Worm (Caenorhabditis elegans) whole organism, L1 larva: Measurements from ENCODE around the gene nep-12.

Experiments
- C04F5.9 ChIP-seq: sonication (generic microtip); optimal IDR thresholded peaks from 2 replicates; lab custom pipeline; 2016; ENCODE audit warnings: missing genetic modification characterization, missing compliant biosample characterization
- C16A3.4 ChIP-seq: fragments of 150-350 bp; optimal IDR thresholded peaks from 2 replicates; lab custom pipeline; 2014; ENCODE audit warnings: missing biosample characterization, missing genetic modification characterization
- F16B12.6 ChIP-seq: fragments of 150-350 bp; optimal IDR thresholded peaks from 2 replicates; lab custom pipeline; 2014; ENCODE audit warnings: missing biosample characterization, missing genetic modification characterization
- aha-1 ChIP-seq: fragments of 150-350 bp; optimal IDR thresholded peaks from 2 replicates; lab custom pipeline; 2014; ENCODE audit warnings: missing biosample characterization, missing genetic modification characterization
- blmp-1 ChIP-seq: fragments of 150-350 bp; optimal IDR thresholded peaks from 2 replicates; lab custom pipeline; 2014; ENCODE audit warnings: missing biosample characterization, missing genetic modification characterization
- ceh-8 ChIP-seq: fragments of 200-800 bp; sonication (Bioruptor generic); optimal IDR thresholded peaks from 2 replicates; lab custom pipeline; 2018; ENCODE audit warnings: mild to moderate bottlenecking, missing genetic modification characterization, moderate library complexity, missing compliant biosample characterization
- ceh-82 ChIP-seq, 3 experiments: fragments of 150-350 bp in 1 of 3; sonication (generic microtip) in 2 of 3; optimal IDR thresholded peaks; 2 replicates each; lab custom pipeline; 2014 to 2017; ENCODE audit warnings: missing biosample characterization in 3 of 3, missing genetic modification characterization in 3 of 3
- ceh-90 ChIP-seq: sonication (generic microtip); optimal IDR thresholded peaks from 2 replicates; lab custom pipeline; 2016; ENCODE audit warnings: missing genetic modification characterization, missing compliant biosample characterization
- ces-1 ChIP-seq: fragments of 150-350 bp; optimal IDR thresholded peaks from 2 replicates; lab custom pipeline; 2014; ENCODE audit warnings: missing biosample characterization, missing genetic modification reagents, missing genetic modification characterization
- dpl-1 ChIP-seq, 3 experiments: fragments of 150-350 bp in 2 of 3; sonication (generic microtip) in 1 of 3; optimal IDR thresholded peaks; 2 replicates each; lab custom pipeline; 2014 to 2017; ENCODE audit warnings: missing biosample characterization in 3 of 3, missing genetic modification characterization in 3 of 3, missing genetic modification reagents in 3 of 3
- dsc-1 ChIP-seq: sonication (generic microtip); optimal IDR thresholded peaks from 2 replicates; lab custom pipeline; 2016; ENCODE audit warnings: mild to moderate bottlenecking, missing genetic modification characterization, missing compliant biosample characterization
- efl-1 ChIP-seq, 4 experiments: fragments of 150-350 bp; optimal IDR thresholded peaks in 3 of 4; peaks in 1 of 4; 1 replicate in 1 of 4; 2 replicates in 3 of 4; lab custom pipeline; 2014; ENCODE audit warnings: missing biosample characterization in 2 of 4, missing genetic modification characterization in 2 of 4, missing genetic modification reagents in 2 of 4
- elt-2 ChIP-seq: sonication (generic microtip); optimal IDR thresholded peaks from 2 replicates; lab custom pipeline; 2016; ENCODE audit warnings: missing genetic modification characterization, mild to moderate bottlenecking, inconsistent platforms, missing compliant biosample characterization, missing genetic modification reagents
- elt-3 ChIP-seq, 6 experiments: fragments of 150-350 bp in 1 of 6; sonication (generic microtip); optimal IDR thresholded peaks; 2 replicates each; lab custom pipeline; 2017 to 2018; ENCODE audit warnings: missing biosample characterization in 6 of 6, missing genetic modification characterization in 6 of 6, inconsistent platforms in 1 of 6
- fkh-10 ChIP-seq: sonication (generic microtip); optimal IDR thresholded peaks from 2 replicates; lab custom pipeline; 2017; ENCODE audit warnings: missing biosample characterization, missing genetic modification reagents, missing genetic modification characterization
- fkh-4 ChIP-seq: sonication (generic microtip); optimal IDR thresholded peaks from 2 replicates; lab custom pipeline; 2016; ENCODE audit warnings: missing compliant biosample characterization, missing genetic modification characterization, borderline replicate concordance
- hlh-17 ChIP-seq: fragments of 200-800 bp; sonication (Bioruptor generic); optimal IDR thresholded peaks from 2 replicates; lab custom pipeline; 2018; ENCODE audit warnings: missing genetic modification characterization, mild to moderate bottlenecking, missing compliant biosample characterization, moderate library complexity, borderline replicate concordance
- hpl-2 ChIP-seq: fragments of 150-350 bp; optimal IDR thresholded peaks from 2 replicates; lab custom pipeline; 2014; ENCODE audit warnings: missing biosample characterization, missing genetic modification reagents, missing genetic modification characterization
- lin-13 ChIP-seq: fragments of 150-350 bp; optimal IDR thresholded peaks from 2 replicates; lab custom pipeline; 2014; ENCODE audit warnings: missing biosample characterization, missing genetic modification reagents, missing genetic modification characterization
- lin-14 ChIP-seq: fragments of 200-800 bp; sonication (Bioruptor generic); optimal IDR thresholded peaks from 2 replicates; lab custom pipeline; 2018; ENCODE audit warnings: mild to moderate bottlenecking, missing genetic modification characterization, moderate library complexity, missing compliant biosample characterization
- lin-35 ChIP-seq, 2 experiments: fragments of 150-350 bp; optimal IDR thresholded peaks; 2 replicates each; lab custom pipeline; 2014; ENCODE audit warnings: missing biosample characterization in 2 of 2, missing genetic modification characterization in 2 of 2, missing genetic modification reagents in 2 of 2
- mab-9 ChIP-seq: fragments of 200-800 bp; sonication (Bioruptor generic); IDR thresholded peaks from 2 replicates; pipeline ENCODE4 v1.3.6; 2022; ENCODE audit warnings: missing genetic modification reagents, missing genetic modification characterization, missing compliant biosample characterization
- mdl-1 ChIP-seq, 2 experiments: fragments of 150-350 bp; optimal IDR thresholded peaks; 2 replicates each; lab custom pipeline; 2014 to 2017; ENCODE audit warnings: missing biosample characterization in 2 of 2, missing genetic modification characterization in 2 of 2, inconsistent platforms in 1 of 2
- mef-2 ChIP-seq: fragments of 150-350 bp; optimal IDR thresholded peaks from 2 replicates; lab custom pipeline; 2014; ENCODE audit warnings: missing biosample characterization, missing genetic modification characterization
- mep-1 ChIP-seq: fragments of 150-350 bp; optimal IDR thresholded peaks from 2 replicates; lab custom pipeline; 2014; ENCODE audit warnings: missing biosample characterization, missing genetic modification characterization
- nhr-12 ChIP-seq: sonication (generic microtip); optimal IDR thresholded peaks from 2 replicates; lab custom pipeline; 2017; ENCODE audit warnings: missing biosample characterization, missing genetic modification characterization
- nhr-28 ChIP-seq: fragments of 150-350 bp; optimal IDR thresholded peaks from 2 replicates; lab custom pipeline; 2014; ENCODE audit warnings: missing biosample characterization, missing genetic modification characterization
- nhr-90 ChIP-seq: sonication (generic microtip); optimal IDR thresholded peaks from 2 replicates; lab custom pipeline; 2016; ENCODE audit warnings: mild to moderate bottlenecking, missing genetic modification characterization, missing compliant biosample characterization; ENCODE audit not compliant: poor library complexity
- pag-3 ChIP-seq: sonication (generic microtip); optimal IDR thresholded peaks from 2 replicates; lab custom pipeline; 2017; ENCODE audit warnings: missing genetic modification characterization, mild to moderate bottlenecking, missing compliant biosample characterization, antibody characterized with exemption, borderline replicate concordance; ENCODE audit not compliant: insufficient read depth
- pax-3 ChIP-seq: fragments of 200-800 bp; sonication (Bioruptor generic); optimal IDR thresholded peaks from 2 replicates; lab custom pipeline; 2018; ENCODE audit warnings: mild to moderate bottlenecking, missing genetic modification characterization, moderate library complexity, missing compliant biosample characterization
- pqm-1 ChIP-seq: sonication (generic microtip); optimal IDR thresholded peaks from 3 replicates; lab custom pipeline; 2017; ENCODE audit warnings: missing biosample characterization, missing genetic modification characterization
- skn-1 ChIP-seq: fragments of 150-350 bp; optimal IDR thresholded peaks from 2 replicates; lab custom pipeline; 2014; ENCODE audit warnings: missing biosample characterization, missing genetic modification characterization
- snpc-4 ChIP-seq: fragments of 150-350 bp; optimal IDR thresholded peaks from 2 replicates; lab custom pipeline; 2014; ENCODE audit warnings: missing biosample characterization, missing genetic modification characterization
- snu-23 ChIP-seq: sonication (generic microtip); optimal IDR thresholded peaks from 2 replicates; lab custom pipeline; 2016; ENCODE audit warnings: missing genetic modification characterization, missing compliant biosample characterization
- sox-4 ChIP-seq: sonication (generic microtip); optimal IDR thresholded peaks from 2 replicates; lab custom pipeline; 2016; ENCODE audit warnings: missing genetic modification characterization, missing compliant biosample characterization
- sptf-1 ChIP-seq: fragments of 150-350 bp; optimal IDR thresholded peaks from 2 replicates; lab custom pipeline; 2014; ENCODE audit warnings: missing biosample characterization, missing genetic modification characterization
- sup-37 ChIP-seq: fragments of 200-800 bp; sonication (Bioruptor generic); optimal IDR thresholded peaks from 2 replicates; lab custom pipeline; 2018; ENCODE audit warnings: mild to moderate bottlenecking, missing genetic modification characterization, missing compliant biosample characterization
- swsn-7 ChIP-seq: sonication (generic microtip); optimal IDR thresholded peaks from 2 replicates; lab custom pipeline; 2016; ENCODE audit warnings: missing genetic modification characterization, missing compliant biosample characterization
- unc-30 ChIP-seq: sonication (generic microtip); optimal IDR thresholded peaks from 2 replicates; lab custom pipeline; 2017; ENCODE audit warnings: missing biosample characterization, missing genetic modification characterization
- unc-62 ChIP-seq: fragments of 150-350 bp; optimal IDR thresholded peaks from 2 replicates; lab custom pipeline; 2014; ENCODE audit warnings: missing biosample characterization, missing genetic modification reagents, missing genetic modification characterization
- unc-86 ChIP-seq: sonication (generic microtip); optimal IDR thresholded peaks from 2 replicates; lab custom pipeline; 2016; ENCODE audit warnings: missing genetic modification characterization, missing compliant biosample characterization
- vab-15 ChIP-seq: sonication (generic microtip); optimal IDR thresholded peaks from 2 replicates; lab custom pipeline; 2017; ENCODE audit warnings: missing genotype, mild to moderate bottlenecking, missing genetic modification characterization, missing compliant biosample characterization
- zip-4 ChIP-seq: fragments of 200-800 bp; sonication (Bioruptor generic); optimal IDR thresholded peaks from 2 replicates; lab custom pipeline; 2018; ENCODE audit warnings: mild to moderate bottlenecking, missing genetic modification characterization, moderate library complexity, missing compliant biosample characterization
- ztf-4 ChIP-seq: fragments of 150-350 bp; optimal IDR thresholded peaks from 2 replicates; lab custom pipeline; 2014; ENCODE audit warnings: missing biosample characterization, missing genetic modification characterization

Gene nep-12

DNA sequence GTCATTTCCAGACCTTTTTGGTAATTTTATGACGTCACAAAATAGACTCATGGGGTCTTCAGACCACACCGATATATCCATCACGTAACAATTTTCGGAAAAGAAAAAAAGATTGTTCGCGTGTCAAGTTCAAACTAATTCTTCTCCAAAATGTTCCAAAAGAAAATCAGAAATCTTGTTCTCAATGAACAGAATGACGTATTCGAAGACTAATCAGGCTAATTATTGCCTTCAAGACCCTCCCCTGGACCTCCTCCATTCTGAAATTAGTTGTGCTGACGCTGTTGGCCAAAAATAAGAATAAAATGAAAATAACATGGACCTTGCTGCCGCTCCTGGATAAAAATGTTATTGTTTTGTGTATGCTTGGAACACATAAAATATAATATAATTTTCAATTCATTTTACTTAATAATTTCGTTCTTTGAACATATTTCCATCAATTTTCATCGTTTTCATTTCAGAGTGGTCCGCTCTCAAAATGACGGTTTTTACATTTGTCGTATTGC lies 5.6 kb upstream of the nep-12 start, which contains the start of gene F26G1.15:
F26G1.15 (plus strand) TSS at position 459 of the 509 bp plus-strand sequence.
- TF ChIP-seq skn-1 (tag; lab: Kevin White, UChicago) (no peak), ces-1 (GFP tag; lab: Kevin White, UChicago) (no peak), nhr-90 (tag; lab: Kevin White, UChicago) (no peak), efl-1 (optimal IDR thresholded peaks at IDR 0.05; lab: Kevin White, UChicago) (no peak), efl-1 (GFP tag; optimal IDR thresholded peaks at IDR 0.05 in 1 of 2; lab: Kevin White, UChicago) (peak in 1 of 2 experiments; percentile 53), C16A3.4 (tag; lab: Kevin White, UChicago) (no peak)

DNA sequence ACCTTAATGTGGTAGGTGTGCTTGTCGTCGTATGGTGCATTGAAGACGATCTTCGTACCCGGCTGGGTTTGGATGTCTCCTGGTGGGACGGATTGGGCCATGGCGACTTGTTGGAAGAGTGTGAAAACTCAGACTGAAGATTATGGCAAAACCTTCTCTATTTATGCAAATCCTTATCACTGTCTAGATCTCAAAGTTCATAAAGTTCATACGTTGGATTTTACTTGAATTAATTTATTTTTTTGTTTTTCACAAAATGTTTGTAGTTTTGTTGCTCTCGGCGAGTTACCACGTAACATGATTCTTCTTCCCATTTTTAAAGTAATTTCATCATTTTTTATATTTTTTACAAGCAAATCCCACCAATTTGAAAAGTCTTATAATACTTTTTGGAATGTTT lies 1.8 kb upstream of the nep-12 start, which contains the start of gene msp-3:
msp-3 (minus strand) TSS at position 101 of the 400 bp plus-strand sequence.
- no peak for TF ChIP-seq mef-2 (tag; lab: Kevin White, UChicago)
- no peak for TF ChIP-seq mdl-1 (tag; optimal IDR thresholded peaks at IDR 0.05; lab: Kevin White, UChicago)
- no peak for TF ChIP-seq mep-1 (tag; lab: Kevin White, UChicago)
- no peak for TF ChIP-seq snpc-4 (tag; lab: Kevin White, UChicago)
- TF ChIP-seq snu-23 (GFP tag; lab: Kevin White, UChicago): no peak
- no peak for TF ChIP-seq ceh-8 (GFP tag; lab: Kevin White, UChicago)
- no peak for TF ChIP-seq vab-15 (tag; lab: Kevin White, UChicago)
- no peak for TF ChIP-seq zip-4 (GFP tag; lab: Kevin White, UChicago)

DNA sequence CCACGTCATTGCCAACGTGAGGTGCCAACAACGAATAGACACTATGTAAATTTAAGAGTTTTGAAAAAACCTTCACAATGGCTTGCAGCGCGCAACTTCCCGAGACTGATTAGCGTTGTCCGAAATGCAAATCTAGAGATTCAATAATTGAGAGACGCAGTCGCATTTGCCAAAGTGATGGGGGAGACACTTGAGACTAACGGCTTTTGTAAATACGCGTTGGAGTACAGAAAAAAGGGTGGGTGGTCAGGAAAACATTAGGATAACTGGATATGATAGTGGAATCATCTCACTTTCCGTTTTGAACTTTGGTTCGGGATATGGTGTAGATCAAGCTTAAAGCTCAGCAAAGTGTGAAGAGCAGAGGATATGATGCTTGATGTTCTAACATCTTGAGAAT lies 4.6 kb downstream of the nep-12 start:
- TF ChIP-seq unc-30 (tag; lab: Kevin White, UChicago) (no peak), dpl-1 (GFP tag; optimal IDR thresholded peaks at IDR 0.05; lab: Kevin White, UChicago) (no peak), nhr-28 (tag; lab: Kevin White, UChicago) (no peak), ztf-4 (tag; lab: Kevin White, UChicago) (no peak), efl-1 (optimal IDR thresholded peaks at IDR 0.05; lab: Kevin White, UChicago) (no peak), efl-1 (GFP tag; optimal IDR thresholded peaks at IDR 0.05 in 1 of 2; lab: Kevin White, UChicago) (peak in 1 of 2 experiments; percentile 66), pqm-1 (no peak), fkh-4 (tag; lab: Kevin White, UChicago) (no peak)

DNA sequence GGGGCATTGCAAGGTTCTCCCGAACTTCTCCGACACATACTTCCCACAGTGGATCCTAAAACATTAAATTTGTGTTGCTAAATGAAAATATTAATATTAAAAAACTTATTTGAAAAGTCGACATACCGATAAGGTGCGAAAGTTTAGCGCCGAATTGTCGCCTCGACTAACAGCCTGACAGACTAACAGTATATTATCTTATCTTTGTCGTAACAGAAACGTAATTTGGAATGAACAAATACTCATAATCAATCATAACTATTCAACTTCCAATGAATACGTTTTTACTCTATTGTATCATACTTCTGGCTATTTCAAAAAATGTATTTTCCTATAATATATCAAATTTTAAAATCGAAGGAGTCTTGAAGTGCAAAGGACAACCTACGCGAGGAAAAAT lies 7.4 kb downstream of the nep-12 start, which contains the start of gene F26G1.11:
F26G1.11 (plus strand) TSS at position 205 of the 400 bp plus-strand sequence.
- TF ChIP-seq pqm-1: no peak
- TF ChIP-seq elt-3 (tag; optimal IDR thresholded peaks at IDR 0.05; lab: Kevin White, UChicago): peak in 1 of 6 experiments; percentile 34
- TF ChIP-seq vab-15 (tag; lab: Kevin White, UChicago): no peak
- peak; percentile 7 for TF ChIP-seq lin-14
- TF ChIP-seq hpl-2 (GFP tag; lab: Kevin White, UChicago): no peak
- no peak for TF ChIP-seq mab-9 (GFP tag; lab: Robert Waterston, UW)
- no peak for TF ChIP-seq unc-30 (tag; lab: Kevin White, UChicago)
- peak; percentile 31 for TF ChIP-seq blmp-1 (tag; lab: Kevin White, UChicago)
- TF ChIP-seq unc-62 (GFP tag; lab: Kevin White, UChicago): no peak
- TF ChIP-seq elt-2 (tag; lab: Kevin White, UChicago): peak; percentile 94
- TF ChIP-seq unc-86 (tag; lab: Kevin White, UChicago): no peak

DNA sequence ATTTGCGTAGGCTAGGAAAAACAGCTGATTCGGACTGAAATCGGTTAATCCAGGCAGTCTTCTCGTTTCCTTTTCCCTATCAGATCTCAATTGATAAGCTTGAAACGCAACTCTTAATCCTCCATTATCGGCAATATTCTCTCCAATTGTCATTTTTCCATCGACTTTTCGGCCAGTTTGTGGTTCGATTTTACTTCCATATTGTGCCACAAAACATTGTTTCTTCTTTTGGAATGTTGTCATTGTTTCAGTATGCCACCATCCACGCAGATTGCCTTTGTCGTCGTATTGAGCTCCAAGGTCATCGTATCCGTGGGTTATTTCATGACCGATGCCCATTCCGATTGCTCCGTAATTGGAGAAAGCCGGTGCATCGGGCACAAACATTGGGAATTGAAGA lies 8.5 kb downstream of the nep-12 start:
- TF ChIP-seq sup-37 (GFP tag; lab: Kevin White, UChicago) (no peak), sox-4 (tag; lab: Kevin White, UChicago) (no peak), hlh-17 (GFP tag; lab: Kevin White, UChicago) (no peak), nhr-12 (tag; lab: Kevin White, UChicago) (no peak), dsc-1 (tag; lab: Kevin White, UChicago) (no peak), F16B12.6 (tag; lab: Kevin White, UChicago) (no peak), sptf-1 (tag; lab: Kevin White, UChicago) (no peak), ceh-82 (tag; optimal IDR thresholded peaks at IDR 0.05; lab: Kevin White, UChicago) (no peak), zip-4 (GFP tag; lab: Kevin White, UChicago) (no peak), pax-3 (tag; lab: Kevin White, UChicago) (no peak), C04F5.9 (tag; lab: Kevin White, UChicago) (no peak), ceh-90 (no peak), fkh-10 (GFP tag; lab: Kevin White, UChicago) (no peak), lin-35 (GFP tag; optimal IDR thresholded peaks at IDR 0.05; lab: Kevin White, UChicago) (no peak), pag-3 (no peak), aha-1 (tag; lab: Kevin White, UChicago) (no peak), swsn-7 (tag; lab: Kevin White, UChicago) (no peak), lin-13 (GFP tag; lab: Kevin White, UChicago) (no peak)
